Worm (Caenorhabditis elegans) whole organism, L1 larva: ENCODE measurements around the gene F38E9.6.

Experiments
- aha-1 ChIP-seq: fragments of 150-350 bp; optimal IDR thresholded peaks from 2 replicates; lab custom pipeline; 2014; ENCODE audit warnings: missing biosample characterization, missing genetic modification characterization
- ces-1 ChIP-seq: fragments of 150-350 bp; optimal IDR thresholded peaks from 2 replicates; lab custom pipeline; 2014; ENCODE audit warnings: missing biosample characterization, missing genetic modification reagents, missing genetic modification characterization
- dpl-1 ChIP-seq, 3 experiments: fragments of 150-350 bp in 2 of 3; sonication (generic microtip) in 1 of 3; optimal IDR thresholded peaks; 2 replicates each; lab custom pipeline; 2014 to 2017; ENCODE audit warnings: missing biosample characterization in 3 of 3, missing genetic modification characterization in 3 of 3, missing genetic modification reagents in 3 of 3
- egl-27 ChIP-seq, 2 experiments: fragments of 150-350 bp in 1 of 2; sonication (generic microtip); optimal IDR thresholded peaks; 3 replicates each; lab custom pipeline; 2017 to 2018; ENCODE audit warnings: missing biosample characterization in 2 of 2, missing genetic modification characterization in 2 of 2, missing genetic modification reagents in 2 of 2
- irx-1 ChIP-seq: sonication (generic microtip); optimal IDR thresholded peaks from 2 replicates; lab custom pipeline; 2016; ENCODE audit warnings: missing genetic modification characterization, missing compliant biosample characterization
- lin-35 ChIP-seq, 2 experiments: fragments of 150-350 bp; optimal IDR thresholded peaks; 2 replicates each; lab custom pipeline; 2014; ENCODE audit warnings: missing biosample characterization in 2 of 2, missing genetic modification characterization in 2 of 2, missing genetic modification reagents in 2 of 2
- nhr-11 ChIP-seq: fragments of 150-350 bp; optimal IDR thresholded peaks from 2 replicates; lab custom pipeline; 2014; ENCODE audit warnings: missing biosample characterization, missing genetic modification characterization
- nhr-237 ChIP-seq: fragments of 150-350 bp; optimal IDR thresholded peaks from 2 replicates; lab custom pipeline; 2014; ENCODE audit warnings: missing biosample characterization, missing genetic modification characterization
- nhr-47 ChIP-seq: sonication (generic microtip); optimal IDR thresholded peaks from 2 replicates; lab custom pipeline; 2016; ENCODE audit warnings: mild to moderate bottlenecking, missing genetic modification characterization, moderate library complexity, missing compliant biosample characterization
- nhr-77 ChIP-seq: fragments of 150-350 bp; optimal IDR thresholded peaks from 2 replicates; lab custom pipeline; 2014; ENCODE audit warnings: missing biosample characterization, missing genetic modification characterization
- skn-1 ChIP-seq: fragments of 150-350 bp; optimal IDR thresholded peaks from 2 replicates; lab custom pipeline; 2014; ENCODE audit warnings: missing biosample characterization, missing genetic modification characterization
- tlp-1 ChIP-seq: fragments of 150-350 bp; optimal IDR thresholded peaks from 2 replicates; lab custom pipeline; 2014; ENCODE audit warnings: missing biosample characterization, missing genetic modification characterization

- no peak for TF ChIP-seq irx-1 (tag; lab: Kevin White, UChicago)
- TF ChIP-seq skn-1 (tag; lab: Kevin White, UChicago): no peak
- TF ChIP-seq egl-27 (tag; optimal IDR thresholded peaks at IDR 0.05; lab: Kevin White, UChicago): no peak
- no peak for TF ChIP-seq nhr-11 (tag; lab: Kevin White, UChicago)
- TF ChIP-seq tlp-1 (tag; lab: Kevin White, UChicago): no peak
- TF ChIP-seq aha-1: no peak
- no peak for TF ChIP-seq nhr-237 (tag; lab: Kevin White, UChicago)
- no peak for TF ChIP-seq lin-35 (GFP tag; optimal IDR thresholded peaks at IDR 0.05; lab: Kevin White, UChicago)
- TF ChIP-seq nhr-77 (tag; lab: Kevin White, UChicago): no peak
- no peak for TF ChIP-seq nhr-47 (tag; lab: Kevin White, UChicago)
- no peak for TF ChIP-seq ces-1 (GFP tag; lab: Kevin White, UChicago)
- TF ChIP-seq dpl-1 (GFP tag; optimal IDR thresholded peaks at IDR 0.05; lab: Kevin White, UChicago): no peak
These were observed 44.4 kb upstream of the F38E9.6 start for ce11 chrX:16387690-16388361.
